Fruit fly (Drosophila melanogaster) whole organism, embryonic: ENCODE data around the gene srp.

ENCODE experiments used
- CG11093 ChIP-seq: fragments of 200-800 bp; sonication (Bioruptor generic); IDR thresholded peaks from 3 replicates; pipeline ENCODE4 v1.3.6; 2022; ENCODE audit warnings: missing biosample characterization, missing genetic modification characterization
- CG7987 ChIP-seq: fragments of 200-800 bp; sonication (Bioruptor generic); optimal IDR thresholded peaks from 2 replicates; lab custom pipeline; 2018; ENCODE audit warnings: missing biosample characterization, mild to moderate bottlenecking, missing genetic modification characterization, moderate library complexity
- ind ChIP-seq: fragments of 200-800 bp; sonication (Bioruptor generic); optimal IDR thresholded peaks from 3 replicates; lab custom pipeline; 2016; ENCODE audit warnings: missing biosample characterization, missing genetic modification characterization
- trem ChIP-seq: fragments of 200-800 bp; optimal IDR thresholded peaks from 3 replicates; lab custom pipeline; 2019; ENCODE audit warnings: missing biosample characterization, mild to moderate bottlenecking, missing genetic modification characterization, moderate library complexity

DNA sequence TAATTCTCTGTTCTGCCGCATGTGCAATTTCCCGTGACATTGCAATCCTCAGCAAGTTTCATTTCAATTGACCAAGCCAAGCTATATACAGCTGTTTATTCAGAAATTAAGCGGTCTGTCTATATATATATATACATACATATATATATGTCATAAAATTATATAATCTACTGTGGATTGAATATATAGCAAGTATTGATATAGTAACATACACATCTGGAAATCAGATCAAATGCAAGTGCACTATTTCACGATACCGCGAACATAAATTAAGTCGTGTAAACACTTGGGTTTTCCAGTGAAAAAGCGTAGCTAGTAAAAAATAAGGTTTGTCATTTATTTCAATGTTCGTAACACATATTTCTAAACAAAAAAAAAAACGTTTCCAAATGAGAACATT lies 60.1 kb downstream of the srp start, which contains the start of gene Jhbp5:
- TF ChIP-seq CG7987 (GFP tag; lab: Kevin White, UChicago), result no peak
- no peak for TF ChIP-seq trem (tag; lab: Kevin White, UChicago)
- TF ChIP-seq ind (GFP tag; lab: Kevin White, UChicago), result no peak
- TF ChIP-seq CG11093 (GFP tag; lab: Robert Waterston, UW), result no peak
